In the genomic region with DNA sequence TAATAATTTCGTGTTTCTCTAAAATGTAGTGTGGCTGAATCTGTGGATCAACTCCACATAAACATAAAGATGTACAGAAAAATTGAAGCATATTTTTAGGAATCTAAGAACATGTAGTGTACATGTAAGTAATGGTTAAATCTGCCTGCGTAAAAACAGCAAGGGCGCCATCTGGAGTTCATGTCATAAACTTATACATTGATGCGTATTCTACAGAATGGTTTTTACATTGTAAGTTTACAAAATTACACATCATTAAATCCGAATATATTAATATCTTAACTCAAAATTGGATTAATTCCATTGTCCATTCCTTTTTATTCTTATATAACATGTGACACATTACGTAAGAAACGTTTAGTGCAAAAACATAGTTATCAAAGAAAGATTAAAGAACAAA, we compare ENCODE assay signal across 6 fruit fly cellular contexts.
TF ChIP-seq lines count a peak whose summit lies in the region.

No protein-coding gene starts in this region.

- peak; percentile 93 to 95 for TF ChIP-seq CTCF in S2 (optimal IDR thresholded peaks at IDR 0.05; lab: Kevin White, UChicago)
- TF ChIP-seq CTCF in whole organism, embryonic (GFP tag; optimal IDR thresholded peaks at IDR 0.05; lab: Kevin White, UChicago), result peak; percentile 98

TF ChIP-seq in whole organism, adult, 20 proteins besides CTCF, POLR2A, EP300 and RAD21:
- TF ChIP-seq kay (GFP tag; lab: Kevin White, UChicago; ENCODE audit: borderline replicate concordance) (no peak), CG14711 (tag; optimal IDR thresholded peaks at IDR 0.05; lab: Kevin White, UChicago) (no peak), cnc (optimal IDR thresholded peaks at IDR 0.05; lab: Kevin White, UChicago) (no peak), CG7045 (GFP tag; optimal IDR thresholded peaks at IDR 0.05; lab: Kevin White, UChicago) (no peak), CG11617 (GFP tag; optimal IDR thresholded peaks at IDR 0.05; lab: Kevin White, UChicago) (no peak), toe (GFP tag; optimal IDR thresholded peaks at IDR 0.05; lab: Kevin White, UChicago) (no peak), CG12768 (GFP tag; optimal IDR thresholded peaks at IDR 0.05; lab: Kevin White, UChicago) (no peak), CG33017 (tag; optimal IDR thresholded peaks at IDR 0.05; lab: Kevin White, UChicago) (no peak), pad (GFP tag; optimal IDR thresholded peaks at IDR 0.05; lab: Kevin White, UChicago) (no peak), bab1 (GFP tag; optimal IDR thresholded peaks at IDR 0.05; lab: Kevin White, UChicago) (peak; percentile 24), CG7101 (tag; optimal IDR thresholded peaks at IDR 0.05; lab: Kevin White, UChicago) (no peak), cic (GFP tag; optimal IDR thresholded peaks at IDR 0.05; lab: Kevin White, UChicago) (no peak), Crg-1 (GFP tag; optimal IDR thresholded peaks at IDR 0.05; lab: Kevin White, UChicago) (no peak), CG1620 (GFP tag; optimal IDR thresholded peaks at IDR 0.05; lab: Kevin White, UChicago) (peak; percentile 26)
TF ChIP-seq in whole organism, adult: peak in this region for 2.

TF ChIP-seq in whole organism, embryonic, 481 proteins besides CTCF, POLR2A, EP300 and RAD21 (continues in another document):
- TF ChIP-seq Lhr (GFP tag; optimal IDR thresholded peaks at IDR 0.05; lab: Kevin White, UChicago), result peak; percentile 71
- peak; percentile 50; the same call in 1 of the 2 replicates for TF ChIP-seq CG13287 (GFP tag; IDR thresholded peaks at IDR 0.05; lab: Robert Waterston, UW; ENCODE audit: partially characterized antibody)
- peak; percentile 86 for TF ChIP-seq Med (GFP tag; lab: Kevin White, UChicago)
- peak; percentile 56; the same call in 2 of the 3 replicates for TF ChIP-seq CG16813 (GFP tag; IDR thresholded peaks at IDR 0.05; lab: Robert Waterston, UW; ENCODE audit: partially characterized antibody)
- TF ChIP-seq Hand (GFP tag; optimal IDR thresholded peaks at IDR 0.05; lab: Kevin White, UChicago), result no peak
- TF ChIP-seq gro (GFP tag; optimal IDR thresholded peaks at IDR 0.05; lab: Kevin White, UChicago), result peak; percentile 47
- TF ChIP-seq CG17829 (tag; optimal IDR thresholded peaks at IDR 0.05; lab: Kevin White, UChicago), result peak; percentile 51
- no peak for TF ChIP-seq vfl (GFP tag; optimal IDR thresholded peaks at IDR 0.05; lab: Kevin White, UChicago)
- TF ChIP-seq wdn (GFP tag; IDR thresholded peaks at IDR 0.05; lab: Robert Waterston, UW), result no peak
- TF ChIP-seq CG2202 (tag; optimal IDR thresholded peaks at IDR 0.05; lab: Kevin White, UChicago), result no peak
- peak; percentile 8 for TF ChIP-seq Hmr (GFP tag; optimal IDR thresholded peaks at IDR 0.05; lab: Kevin White, UChicago)
- peak; percentile 68 for TF ChIP-seq zen (tag; optimal IDR thresholded peaks at IDR 0.05; lab: Kevin White, UChicago)
- TF ChIP-seq cas (GFP tag; IDR thresholded peaks at IDR 0.05; lab: Robert Waterston, UW), result 0 out of 2 replicates have a peak, but pooled peaks have one; percentile 22
- peak in 1 of 2 experiments; percentile 76 for TF ChIP-seq Pdp1 (GFP tag; optimal IDR thresholded peaks at IDR 0.05; lab: Kevin White, UChicago)
- TF ChIP-seq CG2712 (tag; optimal IDR thresholded peaks at IDR 0.05; lab: Kevin White, UChicago), result peak; percentile 26
- TF ChIP-seq CG7372 (GFP tag; IDR thresholded peaks at IDR 0.05; lab: Robert Waterston, UW), result no peak
- TF ChIP-seq Bgb (GFP tag; IDR thresholded peaks at IDR 0.05; lab: Robert Waterston, UW; ENCODE audit: partially characterized antibody), result peak; percentile 88

TF ChIP-seq in whole organism, prepupa, 60 proteins besides CTCF, POLR2A, EP300 and RAD21:
- no peak for TF ChIP-seq Met (GFP tag; optimal IDR thresholded peaks at IDR 0.05; lab: Kevin White, UChicago)
- no peak for TF ChIP-seq CG8119 (GFP tag; IDR thresholded peaks at IDR 0.05; lab: Robert Waterston, UW)
- peak; percentile 1 for TF ChIP-seq Hr39 (GFP tag; optimal IDR thresholded peaks at IDR 0.05; lab: Kevin White, UChicago)
- peak; percentile 43 for TF ChIP-seq dsx (GFP tag; optimal IDR thresholded peaks at IDR 0.05; lab: Kevin White, UChicago; ENCODE audit: poor library complexity, severe bottlenecking)
- peak; percentile 38 for TF ChIP-seq Eip78C (GFP tag; lab: Kevin White, UChicago)
- peak; percentile 23 for TF ChIP-seq cyc (GFP tag; optimal IDR thresholded peaks at IDR 0.05; lab: Kevin White, UChicago)

TF ChIP-seq in whole organism, pupa, 21 proteins besides CTCF, POLR2A, EP300 and RAD21:
- TF ChIP-seq D1 (tag; optimal IDR thresholded peaks at IDR 0.05; lab: Kevin White, UChicago), result peak; percentile 29
- no peak for TF ChIP-seq gl (tag; optimal IDR thresholded peaks at IDR 0.05; lab: Kevin White, UChicago)

TF ChIP-seq in whole organism, wandering third instar larva, 38 proteins besides CTCF, POLR2A, EP300 and RAD21:
- TF ChIP-seq Hr83 (GFP tag; optimal IDR thresholded peaks at IDR 0.05; lab: Kevin White, UChicago; ENCODE audit: poor library complexity, severe bottlenecking), result peak; percentile 16
- TF ChIP-seq usp (GFP tag; optimal IDR thresholded peaks at IDR 0.05; lab: Kevin White, UChicago), result no peak
- no peak for TF ChIP-seq Jra (GFP tag; optimal IDR thresholded peaks at IDR 0.05; lab: Kevin White, UChicago)
- TF ChIP-seq tai (GFP tag; optimal IDR thresholded peaks at IDR 0.05; lab: Kevin White, UChicago), result no peak
- no peak for TF ChIP-seq CG32264 (GFP tag; optimal IDR thresholded peaks at IDR 0.05; lab: Kevin White, UChicago)
- no peak for TF ChIP-seq pan (optimal IDR thresholded peaks at IDR 0.05; lab: Kevin White, UChicago)
- TF ChIP-seq h (GFP tag; optimal IDR thresholded peaks at IDR 0.05; lab: Kevin White, UChicago), result peak; percentile 11
- TF ChIP-seq Myc (optimal IDR thresholded peaks at IDR 0.05; lab: Kevin White, UChicago), result peak; percentile 64
- TF ChIP-seq ey (GFP tag; optimal IDR thresholded peaks at IDR 0.05; lab: Kevin White, UChicago), result no peak
- TF ChIP-seq Dfd (GFP tag; optimal IDR thresholded peaks at IDR 0.05; lab: Kevin White, UChicago), result no peak
- no peak for TF ChIP-seq lola (GFP tag; optimal IDR thresholded peaks at IDR 0.05; lab: Kevin White, UChicago)
- no peak for TF ChIP-seq CrebA (GFP tag; optimal IDR thresholded peaks at IDR 0.05; lab: Kevin White, UChicago; ENCODE audit: borderline replicate concordance)
